Worm (Caenorhabditis elegans) whole organism, L1 larva: Measurements from ENCODE around the gene lect-2.

Experiments used
- ceh-63 ChIP-seq: fragments of 200-800 bp; sonication (Bioruptor generic); optimal IDR thresholded peaks from 2 replicates; lab custom pipeline; 2018; ENCODE audit warnings: mild to moderate bottlenecking, missing genetic modification characterization, missing compliant biosample characterization
- ces-1 ChIP-seq: fragments of 150-350 bp; optimal IDR thresholded peaks from 2 replicates; lab custom pipeline; 2014; ENCODE audit warnings: missing biosample characterization, missing genetic modification reagents, missing genetic modification characterization
- lin-14 ChIP-seq: fragments of 200-800 bp; sonication (Bioruptor generic); optimal IDR thresholded peaks from 2 replicates; lab custom pipeline; 2018; ENCODE audit warnings: mild to moderate bottlenecking, missing genetic modification characterization, moderate library complexity, missing compliant biosample characterization
- lsy-2 ChIP-seq, 2 experiments: fragments of 150-350 bp; optimal IDR thresholded peaks; 2 replicates each; lab custom pipeline; 2014; ENCODE audit warnings: missing biosample characterization in 2 of 2, missing genetic modification characterization in 2 of 2
- pqm-1 ChIP-seq: sonication (generic microtip); optimal IDR thresholded peaks from 3 replicates; lab custom pipeline; 2017; ENCODE audit warnings: missing biosample characterization, missing genetic modification characterization
- unc-130 ChIP-seq: fragments of 150-350 bp; optimal IDR thresholded peaks from 2 replicates; lab custom pipeline; 2017; ENCODE audit warnings: missing biosample characterization, missing genetic modification characterization, inconsistent platforms

DNA sequence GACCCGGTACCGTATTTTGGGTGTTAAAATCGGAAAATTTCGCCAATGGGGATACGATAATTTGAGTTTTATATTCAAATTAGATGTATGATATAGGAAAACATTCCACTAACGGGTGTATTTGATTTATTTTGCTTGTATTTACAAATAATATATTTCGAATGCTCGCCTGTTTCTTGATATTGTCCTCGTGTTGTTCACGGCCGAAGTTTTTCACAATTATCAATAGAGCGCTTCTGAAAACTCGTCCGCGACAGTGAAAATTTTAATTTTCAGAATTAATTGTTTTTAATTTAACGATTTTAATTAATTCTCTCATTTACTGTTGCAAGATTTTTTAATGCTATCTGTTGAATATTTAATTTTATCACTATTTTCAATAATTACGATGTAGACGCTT lies 29.1 kb downstream of the lect-2 start:
- TF ChIP-seq ces-1 (GFP tag; lab: Kevin White, UChicago) (no peak), ceh-63 (GFP tag; lab: Kevin White, UChicago) (no peak), lin-14 (GFP tag; lab: Kevin White, UChicago) (peak; percentile 65), lsy-2 (tag; optimal IDR thresholded peaks at IDR 0.05; lab: Kevin White, UChicago) (peak in 1 of 2 experiments; percentile 40), pqm-1 (tag; lab: Kevin White, UChicago) (no peak), unc-130 (no peak)
